Worm (Caenorhabditis elegans) whole organism, L4 larva: ENCODE results near the gene C28D4.5.
"Not testable (repeated sequence)": the region's sequence is repeated elsewhere in the genome, so short reads cannot be mapped to it uniquely, and the experiment has no call there.

ENCODE experiments used
- T20F7.1 ChIP-seq: fragments of 200-800 bp; sonication (Bioruptor generic); optimal IDR thresholded peaks from 2 replicates; lab custom pipeline; 2018; ENCODE audit warnings: mild to moderate bottlenecking, missing genetic modification characterization, missing compliant biosample characterization
- T26A8.4 ChIP-seq: fragments of 200-800 bp; sonication (Bioruptor generic); IDR thresholded peaks from 2 replicates; pipeline ENCODE4 v1.3.6; 2022; ENCODE audit warnings: missing genetic modification characterization, missing compliant biosample characterization
- Y105C5A.15 ChIP-seq: fragments of 200-800 bp; sonication (Bioruptor generic); IDR thresholded peaks from 2 replicates; pipeline ENCODE4 v1.3.6; 2022; ENCODE audit warnings: missing genetic modification characterization, missing compliant biosample characterization
- Y48G9A.11 ChIP-seq: fragments of 200-800 bp; sonication (Bioruptor generic); IDR thresholded peaks from 2 replicates; pipeline ENCODE4 v1.3.6; 2022; ENCODE audit warnings: missing genetic modification reagents, missing genetic modification characterization, missing compliant biosample characterization
- aha-1 ChIP-seq: fragments of 150-350 bp; peaks from one replicate; lab custom pipeline; 2014; ENCODE audit warnings: missing biosample characterization, missing genetic modification characterization
- attf-4 ChIP-seq: sonication (generic microtip); optimal IDR thresholded peaks from 3 replicates; lab custom pipeline; 2017; ENCODE audit warnings: missing biosample characterization, missing genetic modification characterization
- ceh-32 ChIP-seq: sonication (generic microtip); optimal IDR thresholded peaks from 2 replicates; lab custom pipeline; 2016; ENCODE audit warnings: mild to moderate bottlenecking, missing genetic modification characterization, missing compliant biosample characterization; ENCODE audit not compliant: poor library complexity
- ceh-62 ChIP-seq: sonication (generic microtip); optimal IDR thresholded peaks from 2 replicates; lab custom pipeline; 2017; ENCODE audit warnings: missing biosample characterization, missing genetic modification characterization
- ceh-82 ChIP-seq: sonication (generic microtip); optimal IDR thresholded peaks from 2 replicates; lab custom pipeline; 2017; ENCODE audit warnings: missing biosample characterization, missing genetic modification characterization
- ces-1 ChIP-seq: fragments of 150-350 bp; sonication (generic microtip); optimal IDR thresholded peaks from 4 replicates; lab custom pipeline; 2014; ENCODE audit warnings: missing biosample characterization, missing genetic modification reagents, missing genetic modification characterization
- cey-2 ChIP-seq: sonication (generic microtip); optimal IDR thresholded peaks from 3 replicates; lab custom pipeline; 2017; ENCODE audit warnings: missing genetic modification characterization, mild to moderate bottlenecking, missing compliant biosample characterization, antibody characterized with exemption, borderline replicate concordance; ENCODE audit not compliant: insufficient read depth
- daf-16 ChIP-seq, 3 experiments: sonication (generic microtip); optimal IDR thresholded peaks; 2 replicates each; lab custom pipeline; 2016 to 2017; ENCODE audit warnings: missing genetic modification characterization in 3 of 3, missing genetic modification reagents in 3 of 3, mild to moderate bottlenecking in 2 of 3, missing compliant biosample characterization in 2 of 3, missing biosample characterization in 1 of 3, moderate library complexity in 1 of 3
- daf-19 ChIP-seq: fragments of 200-800 bp; sonication (Bioruptor generic); conservative IDR thresholded peaks from 2 replicates; pipeline ENCODE4 v1.3.6; 2022; ENCODE audit warnings: missing genetic modification characterization, missing compliant biosample characterization
- hlh-11 ChIP-seq: fragments of 200-800 bp; sonication (Bioruptor generic); optimal IDR thresholded peaks from 2 replicates; lab custom pipeline; 2018; ENCODE audit warnings: mild to moderate bottlenecking, missing genetic modification characterization, missing compliant biosample characterization
- jun-1 ChIP-seq: fragments of 150-350 bp; optimal IDR thresholded peaks from 2 replicates; lab custom pipeline; 2014; ENCODE audit warnings: missing biosample characterization, missing genetic modification reagents, missing genetic modification characterization
- lim-7 ChIP-seq: fragments of 200-800 bp; sonication (Bioruptor generic); IDR thresholded peaks from 2 replicates; pipeline ENCODE4 v1.3.6; 2022; ENCODE audit warnings: missing genetic modification characterization, missing compliant biosample characterization
- lin-13 ChIP-seq: fragments of 150-350 bp; optimal IDR thresholded peaks from 2 replicates; lab custom pipeline; 2014; ENCODE audit warnings: missing biosample characterization, missing genetic modification reagents, missing genetic modification characterization
- lin-38 ChIP-seq: fragments of 200-800 bp; sonication (Bioruptor generic); IDR thresholded peaks from 2 replicates; pipeline ENCODE4 v1.3.6; 2022; ENCODE audit warnings: missing genetic modification reagents, missing genetic modification characterization, missing compliant biosample characterization
- lir-3 ChIP-seq: sonication (generic microtip); optimal IDR thresholded peaks from 2 replicates; lab custom pipeline; 2016; ENCODE audit warnings: mild to moderate bottlenecking, missing genetic modification characterization, missing compliant biosample characterization
- madf-9 ChIP-seq: fragments of 200-800 bp; sonication (Bioruptor generic); conservative IDR thresholded peaks from 2 replicates; pipeline ENCODE4 v1.3.6; 2022; ENCODE audit warnings: missing genetic modification reagents, missing genetic modification characterization, missing compliant biosample characterization
- mdl-1 ChIP-seq, 2 experiments: fragments of 150-350 bp in 1 of 2; sonication (generic microtip) in 1 of 2; optimal IDR thresholded peaks; 2 replicates each; lab custom pipeline; 2014 to 2017; ENCODE audit warnings: missing biosample characterization in 2 of 2, missing genetic modification characterization in 2 of 2
- mxl-2 ChIP-seq: fragments of 200-800 bp; sonication (Bioruptor generic); conservative IDR thresholded peaks from 2 replicates; pipeline ENCODE4 v1.3.6; 2022; ENCODE audit warnings: missing genetic modification reagents, missing genetic modification characterization, missing compliant biosample characterization
- nhr-41 ChIP-seq: fragments of 200-800 bp; sonication (Bioruptor generic); IDR thresholded peaks from 2 replicates; pipeline ENCODE4 v1.3.6; 2022; ENCODE audit warnings: missing genetic modification reagents, missing genetic modification characterization, missing compliant biosample characterization
- nhr-42 ChIP-seq: fragments of 200-800 bp; sonication (Bioruptor generic); IDR thresholded peaks from 2 replicates; pipeline ENCODE4 v1.3.6; 2022; ENCODE audit warnings: missing genetic modification characterization, missing compliant biosample characterization
- nhr-48 ChIP-seq: sonication (generic microtip); optimal IDR thresholded peaks from 2 replicates; lab custom pipeline; 2016; ENCODE audit warnings: mild to moderate bottlenecking, missing genetic modification characterization, missing compliant biosample characterization
- pha-4 ChIP-seq, 2 experiments: fragments of 150-350 bp in 1 of 2; fragments of 200-800 bp in 1 of 2; sonication (Bioruptor generic) in 1 of 2; IDR thresholded peaks in 1 of 2; optimal IDR thresholded peaks in 1 of 2; 2 replicates each; pipeline versions ENCODE4 v1.3.6 to Lab custom; 2014 to 2022; ENCODE audit warnings: missing genetic modification characterization in 2 of 2, missing genetic modification reagents in 2 of 2, missing biosample characterization in 1 of 2, missing compliant biosample characterization in 1 of 2
- saeg-2 ChIP-seq: fragments of 200-800 bp; sonication (Bioruptor generic); IDR thresholded peaks from 2 replicates; pipeline ENCODE4 v1.3.6; 2022; ENCODE audit warnings: missing genetic modification reagents, missing genetic modification characterization, missing compliant biosample characterization
- sdz-12 ChIP-seq: fragments of 200-800 bp; sonication (Bioruptor generic); optimal IDR thresholded peaks from 2 replicates; lab custom pipeline; 2018; ENCODE audit warnings: mild to moderate bottlenecking, missing genetic modification characterization, missing compliant biosample characterization
- tag-97 ChIP-seq: fragments of 200-800 bp; sonication (Bioruptor generic); IDR thresholded peaks from 2 replicates; pipeline ENCODE4 v1.3.6; 2022; ENCODE audit warnings: missing genetic modification characterization, missing compliant biosample characterization
- unc-39 ChIP-seq: sonication (generic microtip); optimal IDR thresholded peaks from 2 replicates; lab custom pipeline; 2017; ENCODE audit warnings: missing biosample characterization, missing genetic modification characterization
- zag-1 ChIP-seq: fragments of 150-350 bp; optimal IDR thresholded peaks from 2 replicates; lab custom pipeline; 2014; ENCODE audit warnings: missing biosample characterization, missing genetic modification characterization
- zip-11 ChIP-seq: fragments of 200-800 bp; sonication (Bioruptor generic); IDR thresholded peaks from 2 replicates; pipeline ENCODE4 v1.3.6; 2022; ENCODE audit warnings: missing genetic modification characterization, missing compliant biosample characterization
- zip-2 ChIP-seq: fragments of 150-350 bp; optimal IDR thresholded peaks from 2 replicates; lab custom pipeline; 2014; ENCODE audit warnings: missing biosample characterization, missing genetic modification characterization

Gene C28D4.5

ce11 chrIV:9772096-9772720 is 25.5 kb upstream of the C28D4.5 start, which contains the start of gene cav-1:
Gene cav-1 (plus strand): TSS chrIV:9772510.
- TF ChIP-seq aha-1 = no peak
- TF ChIP-seq daf-16 (GFP tag; optimal IDR thresholded peaks at IDR 0.05; lab: Kevin White, UChicago) = no peak
- TF ChIP-seq daf-16 (tag; optimal IDR thresholded peaks at IDR 0.05; lab: Kevin White, UChicago) = no peak
- TF ChIP-seq ceh-82 (tag; lab: Kevin White, UChicago) = no peak
- no peak for TF ChIP-seq saeg-2 (GFP tag; lab: Robert Waterston, UW)
- TF ChIP-seq tag-97 (GFP tag; lab: Robert Waterston, UW) = no peak
- TF ChIP-seq Y105C5A.15 (GFP tag; lab: Robert Waterston, UW) = no peak
- no peak for TF ChIP-seq nhr-41 (GFP tag; lab: Robert Waterston, UW)
- no peak for TF ChIP-seq mdl-1 (tag; optimal IDR thresholded peaks at IDR 0.05; lab: Kevin White, UChicago)
- no peak for TF ChIP-seq lin-38 (GFP tag; lab: Robert Waterston, UW)

ce11 chrIV:9770798-9771197 is 24.1 kb upstream of the C28D4.5 start:
- TF ChIP-seq madf-9 (no peak), attf-4 (tag; lab: Kevin White, UChicago) (no peak), ceh-82 (tag; lab: Kevin White, UChicago) (no peak), lim-7 (GFP tag; lab: Robert Waterston, UW) (no peak)
- TF ChIP-seq, all 104 proteins: peak for 0

ce11 chrIV:9769746-9770145 is 23.1 kb upstream of the C28D4.5 start, which contains the start of gene msp-78:
Gene msp-78 (plus strand): TSS chrIV:9770046.
- not testable (repeated sequence) for TF ChIP-seq lin-13 (GFP tag; lab: Kevin White, UChicago); mxl-2; ceh-62 (tag; lab: Kevin White, UChicago)

- TF ChIP-seq pha-4 (GFP tag; IDR thresholded peaks at IDR 0.05; lab: Robert Waterston, UW); pha-4 (tag; optimal IDR thresholded peaks at IDR 0.05; lab: Kevin White, UChicago); nhr-48 (tag; lab: Kevin White, UChicago); Y48G9A.11 (GFP tag; lab: Robert Waterston, UW): not testable (repeated sequence)
These were observed 20.4 kb upstream of the C28D4.5 start, which contains the start of gene msp-79 for ce11 chrIV:9767054-9767453. Gene msp-79 (minus strand): TSS chrIV:9767154.

- no peak for TF ChIP-seq zip-11
- no peak for TF ChIP-seq daf-19 (GFP tag; lab: Robert Waterston, UW)
- TF ChIP-seq zag-1 (tag; lab: Kevin White, UChicago) = no peak
- TF ChIP-seq ces-1 = no peak
- TF ChIP-seq T20F7.1 (GFP tag; lab: Kevin White, UChicago) = no peak
- no peak for TF ChIP-seq cey-2
- TF ChIP-seq T26A8.4 (GFP tag; lab: Robert Waterston, UW) = no peak
- TF ChIP-seq sdz-12 (GFP tag; lab: Kevin White, UChicago) = no peak
- TF ChIP-seq hlh-11 = no peak
- no peak for TF ChIP-seq zip-2 (tag; lab: Kevin White, UChicago)
- no peak for TF ChIP-seq jun-1
- no peak for TF ChIP-seq ceh-32 (tag; lab: Kevin White, UChicago)
- TF ChIP-seq nhr-42 = no peak
- TF ChIP-seq Y105C5A.15 (GFP tag; lab: Robert Waterston, UW) = no peak
- no peak for TF ChIP-seq lir-3 (tag; lab: Kevin White, UChicago)
- TF ChIP-seq unc-39 = no peak
- no peak for TF ChIP-seq mdl-1 (tag; optimal IDR thresholded peaks at IDR 0.05; lab: Kevin White, UChicago)
These were observed 19.6 kb upstream of the C28D4.5 start, which contains the start of gene ssp-36 for ce11 chrIV:9766250-9766649. Gene ssp-36 (minus strand): TSS chrIV:9766350.
